Worm (Caenorhabditis elegans): Measurements from ENCODE around the gene mpz-5.

mpz-5 gene

ce11 chrIV:10403193-10404058, 29.8 kb upstream of the mpz-5 start, which contains the start of gene gpa-7 (continued):
- TF ChIP-seq ttx-3 (tag; optimal IDR thresholded peaks at IDR 0.05) = no peak
- TF ChIP-seq sox-2 (GFP tag; IDR thresholded peaks at IDR 0.05) = no peak
- TF ChIP-seq odd-2 (tag; optimal IDR thresholded peaks at IDR 0.05) = no peak
- peak; percentile 44 for TF ChIP-seq C08G9.2 (tag; optimal IDR thresholded peaks at IDR 0.05)
- no peak for TF ChIP-seq npax-4 (tag; optimal IDR thresholded peaks at IDR 0.05)
- no peak for TF ChIP-seq C38D4.7 (GFP tag; optimal IDR thresholded peaks at IDR 0.05)
- peak; percentile 75 for TF ChIP-seq ceh-14 (tag; optimal IDR thresholded peaks at IDR 0.05)
- no peak; the same call in 1 of the 2 replicates for TF ChIP-seq unc-3 (GFP tag; conservative IDR thresholded peaks at IDR 0.05)
- peak; percentile 50 for TF ChIP-seq unc-3 (tag; optimal IDR thresholded peaks at IDR 0.05)
- TF ChIP-seq lim-6 (tag; optimal IDR thresholded peaks at IDR 0.05) = peak; percentile 15
- no peak for TF ChIP-seq ceh-2 (tag; optimal IDR thresholded peaks at IDR 0.05)
- no peak for TF ChIP-seq eyg-1 (tag; optimal IDR thresholded peaks at IDR 0.05)
- TF ChIP-seq ceh-6 (GFP tag; optimal IDR thresholded peaks at IDR 0.05) = no peak
- TF ChIP-seq hlh-30 (tag; optimal IDR thresholded peaks at IDR 0.05; ENCODE audit: insufficient read depth) = no peak
- TF ChIP-seq gmeb-2 (tag; optimal IDR thresholded peaks at IDR 0.05) = no peak
- peak; percentile 71 for TF ChIP-seq ref-2 (tag; optimal IDR thresholded peaks at IDR 0.05)
- no peak for TF ChIP-seq ceh-22 (tag; optimal IDR thresholded peaks at IDR 0.05)
- no peak for TF ChIP-seq elt-2 (tag; optimal IDR thresholded peaks at IDR 0.05)
- TF ChIP-seq unc-86 (tag; optimal IDR thresholded peaks at IDR 0.05) = peak; percentile 22
- no peak for TF ChIP-seq pqm-1 (tag; optimal IDR thresholded peaks at IDR 0.05)
- TF ChIP-seq hlh-6 (tag; optimal IDR thresholded peaks at IDR 0.05) = peak; percentile 10
- no peak for TF ChIP-seq nhr-232 (tag; optimal IDR thresholded peaks at IDR 0.05)
- TF ChIP-seq ztf-16 (tag; optimal IDR thresholded peaks at IDR 0.05) = no peak
- no peak for TF ChIP-seq hlh-13 (GFP tag; optimal IDR thresholded peaks at IDR 0.05)
- TF ChIP-seq elt-4 (tag; optimal IDR thresholded peaks at IDR 0.05) = no peak
- no peak for TF ChIP-seq ceh-24 (tag; optimal IDR thresholded peaks at IDR 0.05)
- peak; percentile 88 for TF ChIP-seq ceh-31 (tag; optimal IDR thresholded peaks at IDR 0.05)

- TF ChIP-seq dve-1 (tag; optimal IDR thresholded peaks at IDR 0.05) (no peak), pqm-1 (tag; optimal IDR thresholded peaks at IDR 0.05) (no peak), ref-2 (tag; optimal IDR thresholded peaks at IDR 0.05) (no peak), fkh-10 (GFP tag; optimal IDR thresholded peaks at IDR 0.05) (no peak), lim-6 (tag; optimal IDR thresholded peaks at IDR 0.05) (no peak), nhr-232 (tag; optimal IDR thresholded peaks at IDR 0.05) (no peak), K02D7.2 (tag; optimal IDR thresholded peaks at IDR 0.05) (no peak), ceh-19 (GFP tag; optimal IDR thresholded peaks at IDR 0.05) (no peak), ceh-31 (tag; optimal IDR thresholded peaks at IDR 0.05) (peak; percentile 14), mec-3 (tag; optimal IDR thresholded peaks at IDR 0.05; ENCODE audit: borderline replicate concordance) (no peak), ceh-48 (tag; optimal IDR thresholded peaks at IDR 0.05) (no peak), pat-9 (tag; optimal IDR thresholded peaks at IDR 0.05) (no peak), hlh-13 (GFP tag; optimal IDR thresholded peaks at IDR 0.05) (no peak), unc-86 (tag; optimal IDR thresholded peaks at IDR 0.05) (no peak), odd-2 (tag; optimal IDR thresholded peaks at IDR 0.05) (no peak), ceh-24 (tag; optimal IDR thresholded peaks at IDR 0.05) (no peak), hlh-6 (tag; optimal IDR thresholded peaks at IDR 0.05) (no peak), ceh-18 (tag; optimal IDR thresholded peaks at IDR 0.05) (no peak), pha-4 (tag; optimal IDR thresholded peaks at IDR 0.05) (no peak), nfya-1 (tag; optimal IDR thresholded peaks at IDR 0.05) (peak; percentile 0), unc-42 (tag; optimal IDR thresholded peaks at IDR 0.05) (peak; percentile 69), hlh-8 (tag; optimal IDR thresholded peaks at IDR 0.05) (no peak)
Measured at ce11 chrIV:10398244-10398643, 24.6 kb upstream of the mpz-5 start.
